Worm (Caenorhabditis elegans) whole organism, young adult: ENCODE data around the gene rpoa-1.

Source experiments
- B0336.3 ChIP-seq: fragments of 200-800 bp; sonication (Bioruptor generic); IDR thresholded peaks from 2 replicates; pipeline ENCODE4 v1.3.6; 2022; ENCODE audit warnings: missing genetic modification characterization, missing compliant biosample characterization
- C17E4.6 ChIP-seq: fragments of 200-800 bp; sonication (Bioruptor generic); IDR thresholded peaks from 2 replicates; pipeline ENCODE4 v1.3.6; 2022; ENCODE audit warnings: missing genetic modification reagents, missing genetic modification characterization, missing compliant biosample characterization
- D2030.7 ChIP-seq: fragments of 200-800 bp; sonication (Bioruptor generic); IDR thresholded peaks from 2 replicates; pipeline ENCODE4 v1.3.6; 2022; ENCODE audit warnings: missing genetic modification reagents, missing genetic modification characterization, missing compliant biosample characterization
- F10E7.11 ChIP-seq: sonication (generic microtip); optimal IDR thresholded peaks from 2 replicates; lab custom pipeline; 2017; ENCODE audit warnings: mild to moderate bottlenecking, missing genetic modification characterization, moderate library complexity, missing compliant biosample characterization
- F33H1.4 ChIP-seq: fragments of 200-800 bp; sonication (Bioruptor generic); IDR thresholded peaks from 2 replicates; pipeline ENCODE4 v1.3.6; 2022; ENCODE audit warnings: missing genetic modification reagents, missing genetic modification characterization, missing compliant biosample characterization
- F57A8.1 ChIP-seq: fragments of 200-800 bp; sonication (Bioruptor generic); optimal IDR thresholded peaks from 2 replicates; lab custom pipeline; 2018; ENCODE audit warnings: mild to moderate bottlenecking, missing genetic modification characterization, moderate library complexity, missing compliant biosample characterization
- F57C9.4 ChIP-seq: sonication (generic microtip); optimal IDR thresholded peaks from 2 replicates; lab custom pipeline; 2017; ENCODE audit warnings: mild to moderate bottlenecking, missing genetic modification characterization, missing compliant biosample characterization
- Y53F4B.3 ChIP-seq: fragments of 200-800 bp; sonication (Bioruptor generic); IDR thresholded peaks from 2 replicates; pipeline ENCODE4 v1.3.6; 2022; ENCODE audit warnings: missing genetic modification reagents, missing genetic modification characterization, missing compliant biosample characterization
- cebp-2 ChIP-seq: fragments of 200-800 bp; sonication (Bioruptor generic); IDR thresholded peaks from 2 replicates; pipeline ENCODE4 v1.3.6; 2022; ENCODE audit warnings: missing genetic modification characterization, missing compliant biosample characterization
- ceh-79 ChIP-seq: sonication (generic microtip); optimal IDR thresholded peaks from 2 replicates; lab custom pipeline; 2017; ENCODE audit warnings: mild to moderate bottlenecking, missing genetic modification characterization, missing compliant biosample characterization
- ceh-91 ChIP-seq: fragments of 200-800 bp; sonication (Bioruptor generic); IDR thresholded peaks from 2 replicates; pipeline ENCODE4 v1.3.6; 2022; ENCODE audit warnings: missing genetic modification reagents, missing genetic modification characterization, missing compliant biosample characterization
- die-1 ChIP-seq: sonication (generic microtip); optimal IDR thresholded peaks from 2 replicates; lab custom pipeline; 2016; ENCODE audit warnings: missing genotype, mild to moderate bottlenecking, missing genetic modification characterization, missing compliant biosample characterization
- dox-1 ChIP-seq: fragments of 200-800 bp; sonication (Bioruptor generic); IDR thresholded peaks from 2 replicates; pipeline ENCODE4 v1.3.6; 2022; ENCODE audit warnings: missing genetic modification reagents, missing genetic modification characterization, missing compliant biosample characterization
- dpl-1 ChIP-seq: fragments of 150-350 bp; optimal IDR thresholded peaks from 2 replicates; lab custom pipeline; 2014; ENCODE audit warnings: missing biosample characterization, missing genetic modification reagents, missing genetic modification characterization
- efl-1 ChIP-seq: fragments of 150-350 bp; optimal IDR thresholded peaks from 2 replicates; lab custom pipeline; 2014; ENCODE audit warnings: missing biosample characterization, missing genetic modification reagents, missing genetic modification characterization
- ekl-4 ChIP-seq: fragments of 200-800 bp; sonication (Bioruptor generic); IDR thresholded peaks from 2 replicates; pipeline ENCODE4 v1.3.6; 2022; ENCODE audit warnings: missing genetic modification reagents, missing genetic modification characterization, missing compliant biosample characterization
- hmg-1.2 ChIP-seq: fragments of 200-800 bp; sonication (Bioruptor generic); IDR thresholded peaks from 2 replicates; pipeline ENCODE4 v1.3.6; 2022; ENCODE audit warnings: missing genetic modification reagents, missing genetic modification characterization, missing compliant biosample characterization
- hmg-20 ChIP-seq: fragments of 200-800 bp; sonication (Bioruptor generic); IDR thresholded peaks from 2 replicates; pipeline ENCODE4 v1.3.6; 2022; ENCODE audit warnings: missing genetic modification reagents, missing genetic modification characterization, missing compliant biosample characterization
- hrde-1 ChIP-seq: sonication (generic microtip); optimal IDR thresholded peaks from 2 replicates; lab custom pipeline; 2016; ENCODE audit warnings: missing genetic modification characterization, mild to moderate bottlenecking, missing compliant biosample characterization, moderate library complexity, missing genotype, missing genetic modification reagents, borderline replicate concordance
- lin-26 ChIP-seq: fragments of 200-800 bp; sonication (Bioruptor generic); IDR thresholded peaks from 2 replicates; pipeline ENCODE4 v1.3.6; 2022; ENCODE audit warnings: missing genetic modification reagents, missing genetic modification characterization, missing compliant biosample characterization
- lin-54 ChIP-seq: fragments of 200-800 bp; sonication (Bioruptor generic); optimal IDR thresholded peaks from 2 replicates; lab custom pipeline; 2018; ENCODE audit warnings: mild to moderate bottlenecking, missing genetic modification characterization, missing compliant biosample characterization
- lir-1 ChIP-seq: fragments of 200-800 bp; sonication (Bioruptor generic); conservative IDR thresholded peaks from 2 replicates; pipeline ENCODE4 v1.3.6; 2022; ENCODE audit warnings: missing genetic modification reagents, missing genetic modification characterization, missing compliant biosample characterization
- lsl-1 ChIP-seq: fragments of 200-800 bp; sonication (Bioruptor generic); optimal IDR thresholded peaks from 2 replicates; lab custom pipeline; 2018; ENCODE audit warnings: mild to moderate bottlenecking, missing genetic modification characterization, moderate library complexity, missing compliant biosample characterization
- madf-6 ChIP-seq: fragments of 200-800 bp; sonication (Bioruptor generic); IDR thresholded peaks from 2 replicates; pipeline ENCODE4 v1.3.6; 2022; ENCODE audit warnings: missing genetic modification reagents, missing genetic modification characterization, missing compliant biosample characterization
- madf-8 ChIP-seq: fragments of 200-800 bp; sonication (Bioruptor generic); conservative IDR thresholded peaks from 2 replicates; pipeline ENCODE4 v1.3.6; 2022; ENCODE audit warnings: missing genetic modification reagents, missing genetic modification characterization, missing compliant biosample characterization
- mes-4 ChIP-seq: sonication (generic microtip); optimal IDR thresholded peaks from 2 replicates; lab custom pipeline; 2016; ENCODE audit warnings: missing genotype, missing genetic modification characterization, missing compliant biosample characterization
- nhr-27 ChIP-seq: fragments of 200-800 bp; sonication (Bioruptor generic); optimal IDR thresholded peaks from 2 replicates; lab custom pipeline; 2018; ENCODE audit warnings: mild to moderate bottlenecking, missing genetic modification characterization, moderate library complexity, missing compliant biosample characterization
- nhr-80 ChIP-seq: sonication (generic microtip); optimal IDR thresholded peaks from 2 replicates; lab custom pipeline; 2016; ENCODE audit warnings: missing genetic modification characterization, missing compliant biosample characterization
- snpc-1.3 ChIP-seq: sonication (generic microtip); optimal IDR thresholded peaks from 2 replicates; lab custom pipeline; 2017; ENCODE audit warnings: missing genetic modification characterization, mild to moderate bottlenecking, missing compliant biosample characterization, antibody characterized with exemption, moderate library complexity, missing genotype, missing genetic modification reagents; ENCODE audit not compliant: insufficient read depth
- snpc-3.4 ChIP-seq: sonication (generic microtip); optimal IDR thresholded peaks from 2 replicates; lab custom pipeline; 2017; ENCODE audit warnings: missing genetic modification characterization, mild to moderate bottlenecking, missing compliant biosample characterization, antibody characterized with exemption, moderate library complexity, missing genotype, missing genetic modification reagents
- snpc-4 ChIP-seq, 5 experiments: fragments of 150-350 bp in 1 of 5; sonication (generic microtip) in 4 of 5; optimal IDR thresholded peaks; 2 replicates each; lab custom pipeline; 2014 to 2018; ENCODE audit warnings: missing genetic modification characterization in 5 of 5, missing biosample characterization in 3 of 5, antibody characterized with exemption in 2 of 5, mild to moderate bottlenecking in 2 of 5, missing compliant biosample characterization in 2 of 5, missing genotype in 2 of 5, moderate library complexity in 2 of 5, missing genetic modification reagents in 1 of 5
- somi-1 ChIP-seq: fragments of 200-800 bp; sonication (Bioruptor generic); optimal IDR thresholded peaks from 2 replicates; lab custom pipeline; 2018; ENCODE audit warnings: mild to moderate bottlenecking, missing genetic modification characterization, missing compliant biosample characterization
- sptf-2 ChIP-seq: fragments of 200-800 bp; sonication (Bioruptor generic); optimal IDR thresholded peaks from 2 replicates; lab custom pipeline; 2018; ENCODE audit warnings: mild to moderate bottlenecking, missing genetic modification characterization, missing compliant biosample characterization
- tlf-1 ChIP-seq: fragments of 200-800 bp; sonication (Bioruptor generic); optimal IDR thresholded peaks from 2 replicates; lab custom pipeline; 2018; ENCODE audit warnings: mild to moderate bottlenecking, missing genetic modification characterization, missing compliant biosample characterization
- unc-130 ChIP-seq: sonication (generic microtip); optimal IDR thresholded peaks from 2 replicates; lab custom pipeline; 2016; ENCODE audit warnings: missing genetic modification reagents, missing genetic modification characterization, missing compliant biosample characterization
- unc-62 ChIP-seq: fragments of 150-350 bp; optimal IDR thresholded peaks from 2 replicates; lab custom pipeline; 2014; ENCODE audit warnings: missing biosample characterization, missing genetic modification reagents, missing genetic modification characterization
- xnd-1 ChIP-seq: sonication (generic microtip); optimal IDR thresholded peaks from 2 replicates; lab custom pipeline; 2016; ENCODE audit warnings: missing genotype, missing genetic modification reagents, missing genetic modification characterization, missing compliant biosample characterization
- zfh-2 ChIP-seq: fragments of 200-800 bp; sonication (Bioruptor generic); conservative IDR thresholded peaks from 2 replicates; pipeline ENCODE4 v1.3.6; 2022; ENCODE audit warnings: missing genetic modification reagents, missing genetic modification characterization, missing compliant biosample characterization
- ztf-25 ChIP-seq: fragments of 200-800 bp; sonication (Bioruptor generic); IDR thresholded peaks from 2 replicates; pipeline ENCODE4 v1.3.6; 2022; ENCODE audit warnings: missing genetic modification reagents, missing genetic modification characterization, missing compliant biosample characterization

Gene rpoa-1

ce11 chrII:13736089-13736488, 41.5 kb upstream of the rpoa-1 start, which contains the start of gene R06B9.5:
R06B9.5 (plus strand) TSS chrII:13736320.
- TF ChIP-seq unc-62 (GFP tag; lab: Kevin White, UChicago) (no peak), F57A8.1 (GFP tag; lab: Kevin White, UChicago) (no peak), C17E4.6 (GFP tag; lab: Robert Waterston, UW) (no peak), snpc-1.3 (tag; lab: Kevin White, UChicago) (no peak), hrde-1 (tag; lab: Kevin White, UChicago) (no peak), zfh-2 (GFP tag; lab: Robert Waterston, UW) (no peak), ztf-25 (GFP tag; lab: Robert Waterston, UW) (no peak), efl-1 (GFP tag; lab: Kevin White, UChicago) (peak; percentile 3)

ce11 chrII:13732577-13732976, 38.0 kb upstream of the rpoa-1 start:
- TF ChIP-seq somi-1 (no peak), zfh-2 (GFP tag; lab: Robert Waterston, UW) (no peak), sptf-2 (GFP tag; lab: Kevin White, UChicago) (no peak), lir-1 (no peak), die-1 (no peak), lin-26 (GFP tag; lab: Robert Waterston, UW) (no peak), lin-54 (GFP tag; lab: Kevin White, UChicago) (no peak), cebp-2 (no peak), F57C9.4 (tag; lab: Kevin White, UChicago) (no peak), F10E7.11 (tag; lab: Kevin White, UChicago) (no peak)

ce11 chrII:13732146-13732545, 37.6 kb upstream of the rpoa-1 start:
- TF ChIP-seq unc-130 (GFP tag; lab: Kevin White, UChicago) = peak; percentile 40
- TF ChIP-seq cebp-2 = no peak
- peak; percentile 66; the same call in 1 of the 2 replicates for TF ChIP-seq D2030.7
- TF ChIP-seq Y53F4B.3 = no peak
- TF ChIP-seq F10E7.11 (tag; lab: Kevin White, UChicago) = no peak
- TF ChIP-seq madf-6 (GFP tag; lab: Robert Waterston, UW) = peak; percentile 92
- TF ChIP-seq efl-1 (GFP tag; lab: Kevin White, UChicago) = peak; percentile 79
- TF ChIP-seq mes-4 (tag; lab: Kevin White, UChicago) = no peak
- peak; percentile 79 for TF ChIP-seq madf-8 (GFP tag; lab: Robert Waterston, UW)
- TF ChIP-seq lin-54 (GFP tag; lab: Kevin White, UChicago) = peak; percentile 64
- no peak for TF ChIP-seq ceh-79 (tag; lab: Kevin White, UChicago)
- 0 out of 2 replicates have a peak, but pooled peaks have one; percentile 38 for TF ChIP-seq ekl-4 (GFP tag; lab: Robert Waterston, UW)
- TF ChIP-seq hmg-20 (GFP tag; lab: Robert Waterston, UW) = no peak
- TF ChIP-seq dpl-1 (GFP tag; lab: Kevin White, UChicago) = peak; percentile 12
- peak; percentile 98 for TF ChIP-seq lsl-1 (GFP tag; lab: Kevin White, UChicago)
- no peak for TF ChIP-seq snpc-4 (GFP tag; optimal IDR thresholded peaks at IDR 0.05; lab: Kevin White, UChicago)
- TF ChIP-seq snpc-4 (tag; optimal IDR thresholded peaks at IDR 0.05; lab: Kevin White, UChicago) = peak in 1 of 4 experiments; percentile 41
- TF ChIP-seq snpc-3.4 = peak; percentile 18
- peak; percentile 57 for TF ChIP-seq dox-1 (GFP tag; lab: Robert Waterston, UW)
- peak; percentile 31 for TF ChIP-seq tlf-1 (GFP tag; lab: Kevin White, UChicago)
- peak; percentile 92 for TF ChIP-seq F33H1.4 (GFP tag; lab: Robert Waterston, UW)
- TF ChIP-seq ceh-91 (GFP tag; lab: Robert Waterston, UW) = peak; percentile 55
- 0 out of 2 replicates have a peak, but pooled peaks have one; percentile 22 for TF ChIP-seq B0336.3 (GFP tag; lab: Robert Waterston, UW)
- TF ChIP-seq hmg-1.2 (GFP tag; lab: Robert Waterston, UW) = 0 out of 2 replicates have a peak, but pooled peaks have one; percentile 14
- no peak for TF ChIP-seq nhr-80 (tag; lab: Kevin White, UChicago)
- no peak for TF ChIP-seq nhr-27 (tag; lab: Kevin White, UChicago)
- peak; percentile 95 for TF ChIP-seq xnd-1 (tag; lab: Kevin White, UChicago)
